Fruit fly (Drosophila melanogaster): ENCODE measurements around the gene TpnC73F.

The TpnC73F gene

DNA sequence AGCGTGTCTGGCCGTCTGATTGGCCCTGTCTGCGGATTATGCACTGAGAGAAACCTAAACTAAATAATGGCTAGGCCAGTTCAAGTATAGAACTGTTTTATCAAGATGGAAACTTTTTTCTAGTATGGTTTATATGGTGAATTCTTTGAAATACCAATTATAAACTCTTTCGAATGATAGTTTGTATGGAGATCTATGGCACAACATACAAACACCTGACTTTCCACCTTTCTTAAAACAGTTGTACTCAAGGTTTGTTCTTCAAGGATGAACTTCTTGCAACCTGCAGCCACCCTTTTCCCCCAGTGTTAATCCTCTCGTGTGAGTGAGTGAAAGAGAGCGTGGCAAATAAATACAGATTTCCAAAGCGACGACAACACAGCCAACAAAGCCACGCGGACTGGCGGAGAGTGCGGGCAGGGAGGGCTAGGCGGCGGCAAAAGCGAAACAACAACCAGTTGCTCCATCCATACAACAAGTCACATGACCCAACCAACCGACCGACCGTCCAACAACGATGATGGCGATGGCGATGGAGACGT, 41.6 kb upstream of the TpnC73F start (continued):
- TF ChIP-seq CG14014 (GFP tag; IDR thresholded peaks at IDR 0.05) = peak; percentile 89
- peak; percentile 87 for TF ChIP-seq chn (GFP tag; optimal IDR thresholded peaks at IDR 0.05)
- peak; percentile 90 for TF ChIP-seq jumu (GFP tag; optimal IDR thresholded peaks at IDR 0.05)
- TF ChIP-seq Sin3A (optimal IDR thresholded peaks at IDR 0.05) = no peak
- TF ChIP-seq nerfin-2 (GFP tag; IDR thresholded peaks at IDR 0.05; ENCODE audit: partially characterized antibody) = no peak
- peak; percentile 79 for TF ChIP-seq klu (GFP tag; IDR thresholded peaks at IDR 0.05)
- TF ChIP-seq CG1603 (tag; optimal IDR thresholded peaks at IDR 0.05) = peak; percentile 71
- no peak for TF ChIP-seq pros (GFP tag; optimal IDR thresholded peaks at IDR 0.05)
- TF ChIP-seq ssp (GFP tag; IDR thresholded peaks at IDR 0.05) = peak; percentile 77
- TF ChIP-seq sqz (GFP tag; optimal IDR thresholded peaks at IDR 0.05) = peak; percentile 36
- peak; percentile 72 for TF ChIP-seq CG17359 (tag; optimal IDR thresholded peaks at IDR 0.05)
- no peak for TF ChIP-seq Tbp (GFP tag; optimal IDR thresholded peaks at IDR 0.05)

DNA sequence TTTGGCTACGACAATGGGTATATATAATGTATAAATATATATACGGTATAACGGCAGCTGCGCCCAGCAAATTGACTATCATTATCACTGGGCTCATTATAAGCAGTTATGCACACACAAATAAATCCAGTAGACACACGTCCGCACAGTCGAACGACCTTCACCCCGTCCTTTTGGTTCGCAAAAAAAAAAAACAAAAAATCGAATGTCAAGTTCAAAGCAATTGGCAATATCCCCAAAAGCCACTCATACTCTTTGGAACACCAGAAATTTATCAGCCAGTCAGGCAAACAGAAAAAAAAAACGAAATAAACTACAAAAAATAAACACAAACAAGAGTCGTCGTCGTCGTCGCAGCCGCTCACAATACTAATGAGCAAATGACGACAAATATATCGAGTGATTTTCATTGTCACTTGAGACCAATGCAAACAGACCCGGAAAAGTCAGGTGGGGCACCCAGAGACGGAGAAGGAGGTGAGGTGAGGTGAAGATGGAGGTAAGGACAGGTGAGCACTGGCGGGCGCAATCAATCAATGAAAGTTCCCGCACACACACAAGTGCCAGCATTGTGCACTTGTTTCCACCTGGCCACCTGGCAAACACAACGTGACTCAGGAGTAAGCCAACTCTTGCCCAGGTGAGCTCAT, 41.0 kb upstream of the TpnC73F start:
- TF ChIP-seq tgo (GFP tag; IDR thresholded peaks at IDR 0.05) (peak; percentile 34; the same call in 1 of the 3 replicates), MESR4 (GFP tag; optimal IDR thresholded peaks at IDR 0.05) (no peak), HLHmδ (GFP tag; optimal IDR thresholded peaks at IDR 0.05) (peak; percentile 5), CG9932 (GFP tag; IDR thresholded peaks at IDR 0.05) (peak; percentile 64), exex (tag; optimal IDR thresholded peaks at IDR 0.05) (peak; percentile 4), slbo (GFP tag; IDR thresholded peaks at IDR 0.05) (peak; percentile 57), pan (optimal IDR thresholded peaks at IDR 0.05) (no peak), pan (GFP tag; optimal IDR thresholded peaks at IDR 0.05 in 1 of 2, IDR thresholded peaks at IDR 0.05 in 1 of 2) (peak in 1 of 2 experiments; percentile 17), inv (GFP tag; IDR thresholded peaks at IDR 0.05; ENCODE audit: partially characterized antibody) (no peak), Eip74EF (GFP tag; optimal IDR thresholded peaks at IDR 0.05) (no peak), dysf (GFP tag; IDR thresholded peaks at IDR 0.05) (peak; percentile 22; the same call in 2 of the 3 replicates), ham (GFP tag; IDR thresholded peaks at IDR 0.05) (0 out of 2 replicates have a peak, but pooled peaks have one; percentile 7), chinmo (GFP tag; IDR thresholded peaks at IDR 0.05; ENCODE audit: partially characterized antibody) (0 out of 4 replicates have a peak, but pooled peaks have one; percentile 16), Ssrp (tag; optimal IDR thresholded peaks at IDR 0.05) (no peak), salm (tag; optimal IDR thresholded peaks at IDR 0.05) (no peak), CG14014 (GFP tag; IDR thresholded peaks at IDR 0.05) (peak; percentile 29), CG10321 (GFP tag; IDR thresholded peaks at IDR 0.05) (no peak), lmd (GFP tag; IDR thresholded peaks at IDR 0.05) (peak; percentile 32; the same call in 1 of the 2 replicates), CG34422 (GFP tag; IDR thresholded peaks at IDR 0.05) (peak; percentile 36; the same call in 1 of the 3 replicates), tx (GFP tag; optimal IDR thresholded peaks at IDR 0.05) (no peak), CG10431 (GFP tag; optimal IDR thresholded peaks at IDR 0.05) (no peak), CG4404 (GFP tag; IDR thresholded peaks at IDR 0.05) (peak; percentile 23; the same call in 1 of the 2 replicates), CG10366 (GFP tag; IDR thresholded peaks at IDR 0.05) (peak; percentile 43), CG8359 (GFP tag; optimal IDR thresholded peaks at IDR 0.05; ENCODE audit: borderline replicate concordance) (no peak), CG12104 (GFP tag; optimal IDR thresholded peaks at IDR 0.05) (peak; percentile 11), CG32772 (GFP tag; IDR thresholded peaks at IDR 0.05) (peak; percentile 56; the same call in 1 of the 2 replicates), sens (GFP tag) (peak; percentile 67), sisA (GFP tag; IDR thresholded peaks at IDR 0.05) (peak; percentile 33; the same call in 1 of the 2 replicates), pb (GFP tag; optimal IDR thresholded peaks at IDR 0.05) (no peak), CG3065 (GFP tag; optimal IDR thresholded peaks at IDR 0.05) (no peak), CG12744 (GFP tag; optimal IDR thresholded peaks at IDR 0.05) (no peak), Aef1 (GFP tag; IDR thresholded peaks at IDR 0.05) (peak; percentile 10; the same call in 2 of the 3 replicates), CG17328 (GFP tag; IDR thresholded peaks at IDR 0.05) (0 out of 2 replicates have a peak, but pooled peaks have one; percentile 23), crol (GFP tag; IDR thresholded peaks at IDR 0.05) (peak; percentile 79), Sin3A (optimal IDR thresholded peaks at IDR 0.05) (no peak), sob (GFP tag; IDR thresholded peaks at IDR 0.05) (peak; percentile 31; the same call in 1 of the 2 replicates), esg (GFP tag; conservative IDR thresholded peaks at IDR 0.05) (0 out of 2 replicates have a peak, but pooled peaks have one; percentile 9), lab (GFP tag; optimal IDR thresholded peaks at IDR 0.05) (peak; percentile 19)
